Worm (Caenorhabditis elegans) whole organism, late embryonic: Measurements from ENCODE around the gene B0495.7.
A peak's percentile ranks its signal among the peaks of the same experiment; 100 is the strongest.

Experiments
- C38D4.7 ChIP-seq: fragments of 200-800 bp; sonication (Bioruptor generic); optimal IDR thresholded peaks from 2 replicates; lab custom pipeline; 2018; ENCODE audit warnings: mild to moderate bottlenecking, missing genetic modification characterization, moderate library complexity, missing compliant biosample characterization
- F13H6.1 ChIP-seq: sonication (generic microtip); optimal IDR thresholded peaks from 2 replicates; lab custom pipeline; 2016; ENCODE audit warnings: missing genetic modification characterization, missing compliant biosample characterization
- K02D7.2 ChIP-seq: sonication (generic microtip); optimal IDR thresholded peaks from 2 replicates; lab custom pipeline; 2017; ENCODE audit warnings: mild to moderate bottlenecking, missing genetic modification characterization, missing compliant biosample characterization
- T23F11.4 ChIP-seq: fragments of 200-800 bp; sonication (Bioruptor generic); optimal IDR thresholded peaks from 2 replicates; lab custom pipeline; 2018; ENCODE audit warnings: mild to moderate bottlenecking, missing genetic modification characterization, missing compliant biosample characterization
- ceh-18 ChIP-seq: sonication (generic microtip); optimal IDR thresholded peaks from 2 replicates; lab custom pipeline; 2016; ENCODE audit warnings: missing genetic modification characterization, missing compliant biosample characterization
- ceh-19 ChIP-seq: fragments of 200-800 bp; sonication (Bioruptor generic); optimal IDR thresholded peaks from 2 replicates; lab custom pipeline; 2018; ENCODE audit warnings: mild to moderate bottlenecking, missing genetic modification characterization, missing compliant biosample characterization
- ceh-2 ChIP-seq: sonication (generic microtip); optimal IDR thresholded peaks from 2 replicates; lab custom pipeline; 2016; ENCODE audit warnings: missing genotype, missing genetic modification characterization, missing compliant biosample characterization
- ceh-22 ChIP-seq: sonication (generic microtip); optimal IDR thresholded peaks from 2 replicates; lab custom pipeline; 2017; ENCODE audit warnings: missing biosample characterization, missing genetic modification characterization
- ceh-24 ChIP-seq: sonication (generic microtip); optimal IDR thresholded peaks from 2 replicates; lab custom pipeline; 2016; ENCODE audit warnings: mild to moderate bottlenecking, missing genetic modification characterization, missing compliant biosample characterization
- ceh-30 ChIP-seq: fragments of 150-350 bp; optimal IDR thresholded peaks from 2 replicates; lab custom pipeline; 2014; ENCODE audit warnings: missing biosample characterization, missing genetic modification characterization
- ceh-31 ChIP-seq: sonication (generic microtip); optimal IDR thresholded peaks from 2 replicates; lab custom pipeline; 2016; ENCODE audit warnings: missing genetic modification characterization, missing compliant biosample characterization
- ceh-34 ChIP-seq: sonication (generic microtip); optimal IDR thresholded peaks from 2 replicates; lab custom pipeline; 2016; ENCODE audit warnings: mild to moderate bottlenecking, missing genetic modification characterization, missing compliant biosample characterization
- ceh-6 ChIP-seq: fragments of 200-800 bp; sonication (Bioruptor generic); optimal IDR thresholded peaks from 2 replicates; lab custom pipeline; 2018; ENCODE audit warnings: mild to moderate bottlenecking, missing genetic modification characterization, missing compliant biosample characterization
- dmd-4 ChIP-seq: sonication (generic microtip); optimal IDR thresholded peaks from 2 replicates; lab custom pipeline; 2016; ENCODE audit warnings: borderline replicate concordance, missing genetic modification characterization, missing compliant biosample characterization
- elt-2 ChIP-seq: sonication (generic microtip); optimal IDR thresholded peaks from 2 replicates; lab custom pipeline; 2016; ENCODE audit warnings: missing genetic modification reagents, missing genetic modification characterization, missing compliant biosample characterization
- ets-4 ChIP-seq: sonication (generic microtip); optimal IDR thresholded peaks from 2 replicates; lab custom pipeline; 2016; ENCODE audit warnings: missing genetic modification characterization, missing compliant biosample characterization
- eyg-1 ChIP-seq: sonication (generic microtip); optimal IDR thresholded peaks from 2 replicates; lab custom pipeline; 2016; ENCODE audit warnings: missing genotype, missing genetic modification characterization, missing compliant biosample characterization
- fax-1 ChIP-seq: sonication (generic microtip); optimal IDR thresholded peaks from 2 replicates; lab custom pipeline; 2016; ENCODE audit warnings: missing genotype, missing genetic modification characterization, missing compliant biosample characterization
- fkh-10 ChIP-seq: fragments of 150-350 bp; optimal IDR thresholded peaks from 2 replicates; lab custom pipeline; 2014; ENCODE audit warnings: missing biosample characterization, missing genetic modification reagents, missing genetic modification characterization
- hlh-13 ChIP-seq: fragments of 200-800 bp; sonication (Bioruptor generic); optimal IDR thresholded peaks from 2 replicates; lab custom pipeline; 2018; ENCODE audit warnings: mild to moderate bottlenecking, missing genetic modification characterization, missing compliant biosample characterization
- hlh-30 ChIP-seq: sonication (generic microtip); optimal IDR thresholded peaks from 2 replicates; lab custom pipeline; 2017; ENCODE audit warnings: antibody characterized with exemption, missing genetic modification characterization, missing compliant biosample characterization; ENCODE audit not compliant: insufficient read depth
- hlh-6 ChIP-seq: sonication (generic microtip); optimal IDR thresholded peaks from 2 replicates; lab custom pipeline; 2016; ENCODE audit warnings: missing genotype, missing genetic modification characterization, missing compliant biosample characterization
- hlh-8 ChIP-seq: sonication (generic microtip); optimal IDR thresholded peaks from 2 replicates; lab custom pipeline; 2016; ENCODE audit warnings: missing genotype, missing genetic modification characterization, missing compliant biosample characterization
- lim-6 ChIP-seq: sonication (generic microtip); optimal IDR thresholded peaks from 2 replicates; lab custom pipeline; 2016; ENCODE audit warnings: missing genetic modification characterization, missing compliant biosample characterization
- madf-2 ChIP-seq: sonication (generic microtip); optimal IDR thresholded peaks from 2 replicates; lab custom pipeline; 2017; ENCODE audit warnings: missing genetic modification characterization, missing compliant biosample characterization
- mec-3 ChIP-seq: sonication (generic microtip); optimal IDR thresholded peaks from 2 replicates; lab custom pipeline; 2016; ENCODE audit warnings: borderline replicate concordance, missing genetic modification characterization, missing compliant biosample characterization
- nfya-1 ChIP-seq: sonication (generic microtip); optimal IDR thresholded peaks from 2 replicates; lab custom pipeline; 2017; ENCODE audit warnings: missing genetic modification characterization, mild to moderate bottlenecking, missing compliant biosample characterization, antibody characterized with exemption, moderate library complexity
- nhr-232 ChIP-seq: sonication (generic microtip); optimal IDR thresholded peaks from 2 replicates; lab custom pipeline; 2016; ENCODE audit warnings: missing genetic modification characterization, missing compliant biosample characterization
- npax-4 ChIP-seq: sonication (generic microtip); optimal IDR thresholded peaks from 2 replicates; lab custom pipeline; 2016; ENCODE audit warnings: missing genetic modification characterization, missing compliant biosample characterization
- odd-2 ChIP-seq: sonication (generic microtip); optimal IDR thresholded peaks from 2 replicates; lab custom pipeline; 2017; ENCODE audit warnings: antibody characterized with exemption, mild to moderate bottlenecking, missing genetic modification characterization, missing compliant biosample characterization
- pag-3 ChIP-seq: sonication (generic microtip); optimal IDR thresholded peaks from 2 replicates; lab custom pipeline; 2016; ENCODE audit warnings: missing compliant biosample characterization, missing genetic modification characterization, borderline replicate concordance
- pat-9 ChIP-seq: fragments of 200-800 bp; sonication (Bioruptor generic); optimal IDR thresholded peaks from 2 replicates; lab custom pipeline; 2018; ENCODE audit warnings: mild to moderate bottlenecking, missing genetic modification characterization, moderate library complexity, missing compliant biosample characterization
- pha-4 ChIP-seq: fragments of 150-350 bp; optimal IDR thresholded peaks from 2 replicates; lab custom pipeline; 2018; ENCODE audit warnings: missing biosample characterization, missing genetic modification reagents, missing genetic modification characterization
- rnt-1 ChIP-seq: sonication (generic microtip); optimal IDR thresholded peaks from 2 replicates; lab custom pipeline; 2016; ENCODE audit warnings: missing genetic modification characterization, missing compliant biosample characterization
- sdc-2 ChIP-seq: sonication (generic microtip); optimal IDR thresholded peaks from 2 replicates; lab custom pipeline; 2016; ENCODE audit warnings: missing genotype, missing genetic modification characterization, missing compliant biosample characterization
- syd-9 ChIP-seq: sonication (generic microtip); optimal IDR thresholded peaks from 2 replicates; lab custom pipeline; 2016; ENCODE audit warnings: mild to moderate bottlenecking, missing genetic modification characterization, moderate library complexity, missing compliant biosample characterization
- tbx-2 ChIP-seq: sonication (generic microtip); optimal IDR thresholded peaks from 2 replicates; lab custom pipeline; 2016; ENCODE audit warnings: missing genetic modification characterization, missing compliant biosample characterization
- tbx-7 ChIP-seq: sonication (generic microtip); optimal IDR thresholded peaks from 2 replicates; lab custom pipeline; 2016; ENCODE audit warnings: missing genotype, missing genetic modification characterization, missing compliant biosample characterization
- unc-42 ChIP-seq: sonication (generic microtip); optimal IDR thresholded peaks from 2 replicates; lab custom pipeline; 2016; ENCODE audit warnings: missing genotype, missing genetic modification characterization, missing compliant biosample characterization
- unc-86 ChIP-seq: sonication (generic microtip); optimal IDR thresholded peaks from 2 replicates; lab custom pipeline; 2016; ENCODE audit warnings: missing genetic modification characterization, missing compliant biosample characterization
- zip-5 ChIP-seq: sonication (generic microtip); optimal IDR thresholded peaks from 2 replicates; lab custom pipeline; 2016; ENCODE audit warnings: missing genetic modification characterization, missing compliant biosample characterization
- ztf-16 ChIP-seq: sonication (generic microtip); optimal IDR thresholded peaks from 2 replicates; lab custom pipeline; 2017; ENCODE audit warnings: missing genetic modification characterization, missing compliant biosample characterization

The B0495.7 gene

ce11 chrII:7669409-7669808, 35.6 kb downstream of the B0495.7 start:
- TF ChIP-seq T23F11.4 (GFP tag; lab: Kevin White, UChicago) (no peak), rnt-1 (tag; lab: Kevin White, UChicago) (no peak), tbx-7 (tag; lab: Kevin White, UChicago) (no peak), unc-42 (tag; lab: Kevin White, UChicago) (peak; percentile 57), hlh-13 (no peak), ceh-2 (tag; lab: Kevin White, UChicago) (no peak), C38D4.7 (no peak), dmd-4 (no peak), elt-2 (peak; percentile 35), odd-2 (tag; lab: Kevin White, UChicago) (no peak), ceh-31 (tag; lab: Kevin White, UChicago) (peak; percentile 50), F13H6.1 (tag; lab: Kevin White, UChicago) (no peak), ceh-22 (no peak), ceh-18 (tag; lab: Kevin White, UChicago) (no peak), nfya-1 (tag; lab: Kevin White, UChicago) (peak; percentile 59), pat-9 (tag; lab: Kevin White, UChicago) (no peak), unc-86 (tag; lab: Kevin White, UChicago) (no peak), eyg-1 (no peak), zip-5 (tag; lab: Kevin White, UChicago) (no peak), syd-9 (tag; lab: Kevin White, UChicago) (no peak), tbx-2 (tag; lab: Kevin White, UChicago) (peak; percentile 62), hlh-8 (tag; lab: Kevin White, UChicago) (no peak), ceh-34 (tag; lab: Kevin White, UChicago) (peak; percentile 35), npax-4 (tag; lab: Kevin White, UChicago) (no peak), hlh-30 (tag; lab: Kevin White, UChicago) (no peak), hlh-6 (tag; lab: Kevin White, UChicago) (no peak)
- TF ChIP-seq, all 69 proteins: peak for 6

ce11 chrII:7666967-7667366, 38.1 kb downstream of the B0495.7 start, which contains the start of gene lir-2:
Gene lir-2 (plus strand): TSS chrII:7667267.
- TF ChIP-seq ceh-24 = no peak
- TF ChIP-seq fax-1 = no peak
- TF ChIP-seq ceh-6 (GFP tag; lab: Kevin White, UChicago) = no peak
- no peak for TF ChIP-seq sdc-2
- TF ChIP-seq lim-6 = no peak
- no peak for TF ChIP-seq hlh-30 (tag; lab: Kevin White, UChicago)
- TF ChIP-seq ceh-2 (tag; lab: Kevin White, UChicago) = no peak
- TF ChIP-seq pha-4 (tag; lab: Kevin White, UChicago) = no peak
- TF ChIP-seq madf-2 = no peak
- TF ChIP-seq K02D7.2 (tag; lab: Kevin White, UChicago) = no peak
- TF ChIP-seq ets-4 (tag; lab: Kevin White, UChicago) = no peak
- TF ChIP-seq fkh-10 (GFP tag; lab: Kevin White, UChicago) = no peak
- TF ChIP-seq npax-4 (tag; lab: Kevin White, UChicago) = no peak
- TF ChIP-seq ceh-30 (tag; lab: Kevin White, UChicago) = no peak
- TF ChIP-seq nhr-232 (tag; lab: Kevin White, UChicago) = no peak
- no peak for TF ChIP-seq mec-3 (tag; lab: Kevin White, UChicago)
- TF ChIP-seq pag-3 (tag; lab: Kevin White, UChicago) = no peak
- TF ChIP-seq C38D4.7 = no peak
- no peak for TF ChIP-seq ztf-16
- no peak for TF ChIP-seq ceh-19 (GFP tag; lab: Kevin White, UChicago)
